Worm (Caenorhabditis elegans) whole organism, young adult: Measurements from ENCODE around the gene lsm-1.
A peak's percentile ranks its signal among the peaks of the same experiment; 100 is the strongest.

Source experiments
- B0336.3 ChIP-seq: fragments of 200-800 bp; sonication (Bioruptor generic); IDR thresholded peaks from 2 replicates; pipeline ENCODE4 v1.3.6; 2022; ENCODE audit warnings: missing genetic modification characterization, missing compliant biosample characterization
- F10E7.11 ChIP-seq: sonication (generic microtip); optimal IDR thresholded peaks from 2 replicates; lab custom pipeline; 2017; ENCODE audit warnings: mild to moderate bottlenecking, missing genetic modification characterization, moderate library complexity, missing compliant biosample characterization
- F23B12.7 ChIP-seq: sonication (generic microtip); optimal IDR thresholded peaks from 2 replicates; lab custom pipeline; 2017; ENCODE audit warnings: missing genetic modification characterization, mild to moderate bottlenecking, missing compliant biosample characterization, antibody characterized with exemption, moderate library complexity; ENCODE audit not compliant: insufficient read depth
- F33H1.4 ChIP-seq: fragments of 200-800 bp; sonication (Bioruptor generic); IDR thresholded peaks from 2 replicates; pipeline ENCODE4 v1.3.6; 2022; ENCODE audit warnings: missing genetic modification reagents, missing genetic modification characterization, missing compliant biosample characterization
- K12H6.12 ChIP-seq: fragments of 200-800 bp; sonication (Bioruptor generic); optimal IDR thresholded peaks from 2 replicates; lab custom pipeline; 2018; ENCODE audit warnings: mild to moderate bottlenecking, missing genetic modification characterization, missing compliant biosample characterization
- ama-1 ChIP-seq, 3 experiments: fragments of 150-350 bp in 1 of 3; sonication (generic microtip) in 2 of 3; optimal IDR thresholded peaks; 2 replicates each; lab custom pipeline; 2014 to 2018; ENCODE audit warnings: missing biosample characterization in 2 of 3, missing genetic modification characterization in 2 of 3, missing genetic modification reagents in 2 of 3
- aptf-2 ChIP-seq: fragments of 200-800 bp; sonication (Bioruptor generic); conservative IDR thresholded peaks from 2 replicates; pipeline ENCODE4 v1.3.6; 2022; ENCODE audit warnings: missing genetic modification reagents, missing genetic modification characterization, missing compliant biosample characterization
- aptf-3 ChIP-seq: fragments of 200-800 bp; sonication (Bioruptor generic); IDR thresholded peaks from 2 replicates; pipeline ENCODE4 v1.3.6; 2022; ENCODE audit warnings: missing genetic modification characterization, missing compliant biosample characterization
- atf-7 ChIP-seq: sonication (generic microtip); optimal IDR thresholded peaks from 2 replicates; lab custom pipeline; 2017; ENCODE audit warnings: mild to moderate bottlenecking, missing genetic modification characterization, missing compliant biosample characterization
- attf-5 ChIP-seq: fragments of 200-800 bp; sonication (Bioruptor generic); optimal IDR thresholded peaks from 2 replicates; lab custom pipeline; 2018; ENCODE audit warnings: mild to moderate bottlenecking, missing genetic modification characterization, missing compliant biosample characterization
- attf-6 ChIP-seq: fragments of 200-800 bp; sonication (Bioruptor generic); IDR thresholded peaks from 2 replicates; pipeline ENCODE4 v1.3.6; 2022; ENCODE audit warnings: missing genetic modification reagents, missing genetic modification characterization, missing compliant biosample characterization
- bed-1 ChIP-seq: fragments of 200-800 bp; sonication (Bioruptor generic); IDR thresholded peaks from 2 replicates; pipeline ENCODE4 v1.3.6; 2022; ENCODE audit warnings: missing genetic modification reagents, missing genetic modification characterization, missing compliant biosample characterization
- bed-2 ChIP-seq: fragments of 200-800 bp; sonication (Bioruptor generic); IDR thresholded peaks from 2 replicates; pipeline ENCODE4 v1.3.6; 2022; ENCODE audit warnings: missing genetic modification reagents, missing genetic modification characterization, missing compliant biosample characterization
- cebp-1 ChIP-seq, 2 experiments: fragments of 200-800 bp in 1 of 2; sonication (Bioruptor generic) in 1 of 2; sonication (generic microtip) in 1 of 2; IDR thresholded peaks in 1 of 2; optimal IDR thresholded peaks in 1 of 2; 2 replicates each; pipeline versions ENCODE4 v1.3.6 to Lab custom; 2017 to 2022; ENCODE audit warnings: missing compliant biosample characterization in 2 of 2, missing genetic modification characterization in 2 of 2, mild to moderate bottlenecking in 1 of 2, missing genetic modification reagents in 1 of 2, moderate library complexity in 1 of 2
- die-1 ChIP-seq: sonication (generic microtip); optimal IDR thresholded peaks from 2 replicates; lab custom pipeline; 2016; ENCODE audit warnings: missing genotype, mild to moderate bottlenecking, missing genetic modification characterization, missing compliant biosample characterization
- efl-1 ChIP-seq: fragments of 150-350 bp; optimal IDR thresholded peaks from 2 replicates; lab custom pipeline; 2014; ENCODE audit warnings: missing biosample characterization, missing genetic modification reagents, missing genetic modification characterization
- egl-18 ChIP-seq: fragments of 200-800 bp; sonication (Bioruptor generic); IDR thresholded peaks from 2 replicates; pipeline ENCODE4 v1.3.6; 2022; ENCODE audit warnings: missing genetic modification reagents, missing genetic modification characterization, missing compliant biosample characterization
- ets-4 ChIP-seq: fragments of 200-800 bp; sonication (Bioruptor generic); optimal IDR thresholded peaks from 2 replicates; lab custom pipeline; 2018; ENCODE audit warnings: mild to moderate bottlenecking, missing genetic modification characterization, missing compliant biosample characterization
- hlh-26 ChIP-seq: fragments of 200-800 bp; sonication (Bioruptor generic); conservative IDR thresholded peaks from 2 replicates; pipeline ENCODE4 v1.3.6; 2022; ENCODE audit warnings: missing genetic modification reagents, missing genetic modification characterization, missing compliant biosample characterization
- lin-35 ChIP-seq, 3 experiments: fragments of 150-350 bp in 2 of 3; sonication (generic microtip) in 1 of 3; optimal IDR thresholded peaks; 2 replicates each; lab custom pipeline; 2014 to 2018; ENCODE audit warnings: missing biosample characterization in 3 of 3, missing genetic modification characterization in 3 of 3, missing genetic modification reagents in 3 of 3
- lsl-1 ChIP-seq: fragments of 200-800 bp; sonication (Bioruptor generic); optimal IDR thresholded peaks from 2 replicates; lab custom pipeline; 2018; ENCODE audit warnings: mild to moderate bottlenecking, missing genetic modification characterization, moderate library complexity, missing compliant biosample characterization
- lsy-27 ChIP-seq: sonication (generic microtip); optimal IDR thresholded peaks from 2 replicates; lab custom pipeline; 2017; ENCODE audit warnings: missing genetic modification characterization, mild to moderate bottlenecking, missing compliant biosample characterization, antibody characterized with exemption, missing genotype, borderline replicate concordance; ENCODE audit not compliant: insufficient read depth
- madf-6 ChIP-seq: fragments of 200-800 bp; sonication (Bioruptor generic); IDR thresholded peaks from 2 replicates; pipeline ENCODE4 v1.3.6; 2022; ENCODE audit warnings: missing genetic modification reagents, missing genetic modification characterization, missing compliant biosample characterization
- madf-8 ChIP-seq: fragments of 200-800 bp; sonication (Bioruptor generic); conservative IDR thresholded peaks from 2 replicates; pipeline ENCODE4 v1.3.6; 2022; ENCODE audit warnings: missing genetic modification reagents, missing genetic modification characterization, missing compliant biosample characterization
- mxl-1 ChIP-seq: sonication (generic microtip); optimal IDR thresholded peaks from 2 replicates; lab custom pipeline; 2016; ENCODE audit warnings: missing genetic modification characterization, missing compliant biosample characterization
- nfya-2 ChIP-seq: fragments of 200-800 bp; sonication (Bioruptor generic); IDR thresholded peaks from 2 replicates; pipeline ENCODE4 v1.3.6; 2022; ENCODE audit warnings: missing genetic modification reagents, missing genetic modification characterization, missing compliant biosample characterization
- nhr-179 ChIP-seq: sonication (generic microtip); optimal IDR thresholded peaks from 2 replicates; lab custom pipeline; 2016; ENCODE audit warnings: mild to moderate bottlenecking, missing genetic modification characterization, missing compliant biosample characterization
- pbrm-1 ChIP-seq: fragments of 200-800 bp; sonication (Bioruptor generic); IDR thresholded peaks from 2 replicates; pipeline ENCODE4 v1.3.6; 2022; ENCODE audit warnings: missing genetic modification reagents, missing genetic modification characterization, missing compliant biosample characterization
- rpc-1 ChIP-seq, 2 experiments: fragments of 150-350 bp in 1 of 2; sonication (generic microtip) in 1 of 2; optimal IDR thresholded peaks; 2 replicates each; lab custom pipeline; 2014 to 2018; ENCODE audit warnings: missing biosample characterization in 1 of 2, missing genetic modification characterization in 1 of 2, missing genetic modification reagents in 1 of 2, missing genotype in 1 of 2
- snpc-1.1 ChIP-seq: sonication (generic microtip); optimal IDR thresholded peaks from 2 replicates; lab custom pipeline; 2017; ENCODE audit warnings: missing genetic modification characterization, mild to moderate bottlenecking, missing compliant biosample characterization, antibody characterized with exemption, moderate library complexity, missing genotype, missing genetic modification reagents; ENCODE audit not compliant: insufficient read depth
- snpc-4 ChIP-seq, 5 experiments: fragments of 150-350 bp in 1 of 5; sonication (generic microtip) in 4 of 5; optimal IDR thresholded peaks; 2 replicates each; lab custom pipeline; 2014 to 2018; ENCODE audit warnings: missing genetic modification characterization in 5 of 5, missing biosample characterization in 3 of 5, antibody characterized with exemption in 2 of 5, mild to moderate bottlenecking in 2 of 5, missing compliant biosample characterization in 2 of 5, missing genotype in 2 of 5, moderate library complexity in 2 of 5, missing genetic modification reagents in 1 of 5
- tlf-1 ChIP-seq: fragments of 200-800 bp; sonication (Bioruptor generic); optimal IDR thresholded peaks from 2 replicates; lab custom pipeline; 2018; ENCODE audit warnings: mild to moderate bottlenecking, missing genetic modification characterization, missing compliant biosample characterization

The lsm-1 gene

ce11 chrII:11125059-11125594, 1.6 kb upstream of the lsm-1 start (continued):
- no peak for TF ChIP-seq cebp-1 (GFP tag; IDR thresholded peaks at IDR 0.05; lab: Robert Waterston, UW)
- peak; percentile 23 for TF ChIP-seq cebp-1 (tag; optimal IDR thresholded peaks at IDR 0.05; lab: Kevin White, UChicago)
- no peak for TF ChIP-seq aptf-2
- TF ChIP-seq B0336.3: peak; percentile 79
- 0 out of 2 replicates have a peak, but pooled peaks have one; percentile 19 for TF ChIP-seq hlh-26 (GFP tag; lab: Robert Waterston, UW)
- 0 out of 2 replicates have a peak, but pooled peaks have one; percentile 20 for TF ChIP-seq pbrm-1 (GFP tag; lab: Robert Waterston, UW)
- TF ChIP-seq F33H1.4: peak; percentile 36; the same call in 1 of the 2 replicates

ce11 chrII:11127364-11127763, 614 bp downstream of the lsm-1 start, which contains the start of gene F40F8.1:
Gene F40F8.1 (plus strand): TSS chrII:11127664.
- no peak for TF ChIP-seq tlf-1 (GFP tag; lab: Kevin White, UChicago)
- TF ChIP-seq lsy-27 (tag; lab: Kevin White, UChicago): no peak
- TF ChIP-seq mxl-1 (tag; lab: Kevin White, UChicago): no peak
- no peak for TF ChIP-seq bed-2
- no peak for TF ChIP-seq egl-18 (GFP tag; lab: Robert Waterston, UW)
- TF ChIP-seq bed-1 (GFP tag; lab: Robert Waterston, UW): no peak
- no peak for TF ChIP-seq F10E7.11 (tag; lab: Kevin White, UChicago)
- TF ChIP-seq F23B12.7: no peak
- TF ChIP-seq aptf-3 (GFP tag; lab: Robert Waterston, UW): no peak
- no peak for TF ChIP-seq nfya-2 (GFP tag; lab: Robert Waterston, UW)
- no peak for TF ChIP-seq attf-5 (GFP tag; lab: Kevin White, UChicago)
- no peak for TF ChIP-seq lin-35 (GFP tag; optimal IDR thresholded peaks at IDR 0.05; lab: Kevin White, UChicago)

ce11 chrII:11128989-11129388, 2.2 kb downstream of the lsm-1 start, which contains the start of gene F40F8.3:
Gene F40F8.3 (plus strand): TSS chrII:11129289.
- TF ChIP-seq pbrm-1 (GFP tag; lab: Robert Waterston, UW) (no peak), efl-1 (GFP tag; lab: Kevin White, UChicago) (no peak), K12H6.12 (no peak), snpc-1.1 (no peak), attf-6 (GFP tag; lab: Robert Waterston, UW) (no peak), nhr-179 (no peak), snpc-4 (GFP tag; optimal IDR thresholded peaks at IDR 0.05; lab: Kevin White, UChicago) (no peak), snpc-4 (tag; optimal IDR thresholded peaks at IDR 0.05; lab: Kevin White, UChicago) (no peak), ama-1 (optimal IDR thresholded peaks at IDR 0.05; lab: Kevin White, UChicago) (no peak), ama-1 (GFP tag; optimal IDR thresholded peaks at IDR 0.05; lab: Kevin White, UChicago) (no peak), atf-7 (tag; lab: Kevin White, UChicago) (no peak), die-1 (tag; lab: Kevin White, UChicago) (no peak), rpc-1 (optimal IDR thresholded peaks at IDR 0.05; lab: Kevin White, UChicago) (no peak), rpc-1 (tag; optimal IDR thresholded peaks at IDR 0.05; lab: Kevin White, UChicago) (no peak)

ce11 chrII:11129517-11129916, 2.8 kb downstream of the lsm-1 start, which contains the start of gene F40F8.12:
Gene F40F8.12 (plus strand): TSS chrII:11129817.
- peak; percentile 54 for TF ChIP-seq lsl-1 (GFP tag; lab: Kevin White, UChicago)
- TF ChIP-seq madf-8 (GFP tag; lab: Robert Waterston, UW): peak; percentile 45
- no peak for TF ChIP-seq ets-4 (GFP tag; lab: Kevin White, UChicago)
- TF ChIP-seq madf-6: peak; percentile 42; the same call in 1 of the 2 replicates
